Worm (Caenorhabditis elegans): ENCODE data around the gene rmd-2.

- TF ChIP-seq unc-62 (GFP tag; optimal IDR thresholded peaks at IDR 0.05) (no peak), zag-1 (tag; optimal IDR thresholded peaks at IDR 0.05) (no peak), xbp-1 (tag; optimal IDR thresholded peaks at IDR 0.05) (no peak), elt-2 (tag; optimal IDR thresholded peaks at IDR 0.05) (no peak), sptf-1 (tag; optimal IDR thresholded peaks at IDR 0.05) (no peak), snpc-4 (tag; optimal IDR thresholded peaks at IDR 0.05) (no peak), unc-130 (tag; optimal IDR thresholded peaks at IDR 0.05) (no peak)
Observed at ce11 chrV:9944093-9944492, 42.0 kb downstream of the rmd-2 start, which contains the start of gene sre-28.
